Fruit fly (Drosophila melanogaster) whole organism, embryonic: ENCODE results near the gene Cyfip.

Source experiments
- BEAF-32 ChIP-seq: fragments of 200-800 bp; sonication (Bioruptor generic); optimal IDR thresholded peaks from 3 replicates; lab custom pipeline; 2017; ENCODE audit warnings: missing biosample characterization, missing genetic modification characterization, mild to moderate bottlenecking, moderate library complexity, missing genetic modification reagents
- Blimp-1 ChIP-seq: fragments of 200-800 bp; sonication (Bioruptor generic); optimal IDR thresholded peaks from 3 replicates; lab custom pipeline; 2018; ENCODE audit warnings: missing biosample characterization, missing genetic modification characterization, mild to moderate bottlenecking, moderate library complexity, missing genetic modification reagents
- CG10979 ChIP-seq: fragments of 200-800 bp; sonication (Bioruptor generic); optimal IDR thresholded peaks from 2 replicates; lab custom pipeline; 2018; ENCODE audit warnings: missing biosample characterization, mild to moderate bottlenecking, missing genetic modification characterization, moderate library complexity
- CG11504 ChIP-seq: fragments of 200-800 bp; sonication (Bioruptor generic); optimal IDR thresholded peaks from 3 replicates; lab custom pipeline; 2019; ENCODE audit warnings: missing biosample characterization, mild to moderate bottlenecking, missing genetic modification characterization, moderate library complexity
- CG12299 ChIP-seq: fragments of 200-800 bp; sonication (Bioruptor generic); optimal IDR thresholded peaks from 2 replicates; lab custom pipeline; 2018; ENCODE audit warnings: missing biosample characterization, mild to moderate bottlenecking, missing genetic modification characterization
- CG1233 ChIP-seq: fragments of 200-800 bp; sonication (Bioruptor generic); optimal IDR thresholded peaks from 4 replicates; lab custom pipeline; 2018; ENCODE audit warnings: missing biosample characterization, mild to moderate bottlenecking, missing genetic modification characterization
- CG12391 ChIP-seq: fragments of 200-800 bp; sonication (Bioruptor generic); optimal IDR thresholded peaks from 3 replicates; lab custom pipeline; 2018; ENCODE audit warnings: missing biosample characterization, mild to moderate bottlenecking, missing genetic modification characterization, moderate library complexity
- CG13894 ChIP-seq: fragments of 200-800 bp; sonication (Bioruptor generic); optimal IDR thresholded peaks from 3 replicates; lab custom pipeline; 2018; ENCODE audit warnings: missing biosample characterization, mild to moderate bottlenecking, missing genetic modification characterization, moderate library complexity
- CG1529 ChIP-seq: fragments of 200-800 bp; sonication (Bioruptor generic); optimal IDR thresholded peaks from 3 replicates; lab custom pipeline; 2018; ENCODE audit warnings: missing biosample characterization, missing genetic modification characterization
- CG1603 ChIP-seq: fragments of 200-800 bp; sonication (Bioruptor generic); optimal IDR thresholded peaks from 2 replicates; lab custom pipeline; 2019; ENCODE audit warnings: missing biosample characterization, mild to moderate bottlenecking, missing genetic modification characterization, moderate library complexity
- CG17328 ChIP-seq: fragments of 200-800 bp; sonication (Bioruptor generic); IDR thresholded peaks from 2 replicates; pipeline ENCODE4 v1.3.6; 2022; ENCODE audit warnings: missing biosample characterization, missing genetic modification characterization
- CG17361 ChIP-seq: fragments of 200-800 bp; sonication (Bioruptor generic); IDR thresholded peaks from 3 replicates; pipeline ENCODE4 v1.3.6; 2022; ENCODE audit warnings: missing biosample characterization, missing genetic modification characterization
- CG17829 ChIP-seq: fragments of 200-800 bp; optimal IDR thresholded peaks from 2 replicates; lab custom pipeline; 2019; ENCODE audit warnings: missing biosample characterization, mild to moderate bottlenecking, missing genetic modification characterization, moderate library complexity
- CG2120 ChIP-seq: fragments of 200-800 bp; sonication (Bioruptor generic); optimal IDR thresholded peaks from 3 replicates; lab custom pipeline; 2016; ENCODE audit warnings: missing biosample characterization, missing genetic modification characterization
- CG34224 ChIP-seq: fragments of 200-800 bp; sonication (Bioruptor generic); IDR thresholded peaks from 3 replicates; pipeline ENCODE4 v1.3.6; 2022; ENCODE audit warnings: missing biosample characterization, missing genetic modification characterization; ENCODE audit not compliant: partially characterized antibody
- CG4360 ChIP-seq: fragments of 200-800 bp; sonication (Bioruptor generic); IDR thresholded peaks from 2 replicates; pipeline ENCODE4 v1.3.6; 2022; ENCODE audit warnings: missing biosample characterization, missing genetic modification characterization
- CG7786 ChIP-seq: fragments of 200-800 bp; sonication (Bioruptor generic); optimal IDR thresholded peaks from 2 replicates; lab custom pipeline; 2016; ENCODE audit warnings: missing biosample characterization, missing genetic modification characterization
- CG9609 ChIP-seq: fragments of 200-800 bp; sonication (Bioruptor generic); optimal IDR thresholded peaks from 3 replicates; lab custom pipeline; 2016; ENCODE audit warnings: missing biosample characterization, missing genetic modification characterization
- Dip3 ChIP-seq: fragments of 200-800 bp; sonication (Bioruptor generic); optimal IDR thresholded peaks from 3 replicates; lab custom pipeline; 2016; ENCODE audit warnings: missing biosample characterization, missing genetic modification characterization
- E2f1 ChIP-seq: fragments of 200-800 bp; sonication (Bioruptor generic); IDR thresholded peaks from 2 replicates; pipeline ENCODE4 v1.3.6; 2022; ENCODE audit warnings: missing biosample characterization, missing genetic modification characterization
- ERR ChIP-seq: fragments of 200-800 bp; sonication (Bioruptor generic); optimal IDR thresholded peaks from 2 replicates; lab custom pipeline; 2016; ENCODE audit warnings: missing biosample characterization, missing genetic modification characterization
- H2.0 ChIP-seq: fragments of 200-800 bp; sonication (Bioruptor generic); IDR thresholded peaks from 2 replicates; pipeline ENCODE4 v1.3.6; 2022; ENCODE audit warnings: missing biosample characterization, missing genetic modification characterization
- HHEX ChIP-seq: fragments of 200-800 bp; sonication (Bioruptor generic); optimal IDR thresholded peaks from 3 replicates; lab custom pipeline; 2017; ENCODE audit warnings: missing biosample characterization, mild to moderate bottlenecking, missing genetic modification characterization, missing genetic modification reagents
- Lim3 ChIP-seq: fragments of 200-800 bp; sonication (Bioruptor generic); IDR thresholded peaks from 2 replicates; pipeline ENCODE4 v1.3.6; 2022; ENCODE audit warnings: missing biosample characterization, missing genetic modification characterization
- NC2β ChIP-seq: fragments of 200-800 bp; sonication (Bioruptor generic); optimal IDR thresholded peaks from 2 replicates; lab custom pipeline; 2016; ENCODE audit warnings: missing biosample characterization, missing genetic modification characterization
- Nf-YA ChIP-seq: fragments of 200-800 bp; sonication (Bioruptor generic); IDR thresholded peaks from 2 replicates; pipeline ENCODE4 v1.3.6; 2022; ENCODE audit warnings: missing biosample characterization, missing genetic modification characterization
- Oaz ChIP-seq: fragments of 200-800 bp; sonication (Bioruptor generic); IDR thresholded peaks from 2 replicates; pipeline ENCODE4 v1.3.6; 2022; ENCODE audit warnings: missing biosample characterization, missing genetic modification characterization
- Optix ChIP-seq: fragments of 200-800 bp; sonication (Bioruptor generic); IDR thresholded peaks from 3 replicates; pipeline ENCODE4 v1.3.6; 2022; ENCODE audit warnings: missing biosample characterization, missing genetic modification characterization
- Pdp1 ChIP-seq, 2 experiments: fragments of 200-800 bp; sonication (Bioruptor generic); optimal IDR thresholded peaks; 3 replicates each; lab custom pipeline; 2016; ENCODE audit warnings: missing biosample characterization in 2 of 2, missing genetic modification characterization in 2 of 2, mild to moderate bottlenecking in 1 of 2, moderate library complexity in 1 of 2
- Rfx ChIP-seq: fragments of 200-800 bp; sonication (Bioruptor generic); IDR thresholded peaks from 2 replicates; pipeline ENCODE4 v1.3.6; 2022; ENCODE audit warnings: missing biosample characterization, missing genetic modification characterization
- YL-1 ChIP-seq: fragments of 200-800 bp; sonication (Bioruptor generic); optimal IDR thresholded peaks from 3 replicates; lab custom pipeline; 2017; ENCODE audit warnings: missing biosample characterization, mild to moderate bottlenecking, missing genetic modification characterization
- aop ChIP-seq: fragments of 200-800 bp; sonication (Bioruptor generic); IDR thresholded peaks from 2 replicates; pipeline ENCODE4 v1.3.6; 2022; ENCODE audit warnings: missing biosample characterization, missing genetic modification characterization
- bsh ChIP-seq, 2 experiments: fragments of 200-800 bp; sonication (Bioruptor generic); optimal IDR thresholded peaks; 2 replicates each; lab custom pipeline; 2017 to 2018; ENCODE audit warnings: mild to moderate bottlenecking in 2 of 2, missing biosample characterization in 2 of 2, missing genetic modification characterization in 2 of 2, moderate library complexity in 1 of 2
- chm ChIP-seq: fragments of 200-800 bp; sonication (Bioruptor generic); IDR thresholded peaks from 2 replicates; pipeline ENCODE4 v1.3.6; 2022; ENCODE audit warnings: missing biosample characterization, missing genetic modification characterization
- ems ChIP-seq: fragments of 200-800 bp; sonication (Bioruptor generic); optimal IDR thresholded peaks from 3 replicates; lab custom pipeline; 2016; ENCODE audit warnings: missing biosample characterization, missing genetic modification characterization
- esg ChIP-seq: fragments of 200-800 bp; sonication (Bioruptor generic); conservative IDR thresholded peaks from 2 replicates; pipeline ENCODE4 v1.3.6; 2022; ENCODE audit warnings: missing biosample characterization, missing genetic modification characterization
- her ChIP-seq: fragments of 200-800 bp; sonication (Bioruptor generic); optimal IDR thresholded peaks from 2 replicates; lab custom pipeline; 2016; ENCODE audit warnings: missing biosample characterization, missing genetic modification characterization
- ind ChIP-seq: fragments of 200-800 bp; sonication (Bioruptor generic); optimal IDR thresholded peaks from 3 replicates; lab custom pipeline; 2016; ENCODE audit warnings: missing biosample characterization, missing genetic modification characterization
- ken ChIP-seq: fragments of 200-800 bp; sonication (Bioruptor generic); IDR thresholded peaks from 3 replicates; pipeline ENCODE4 v1.3.6; 2022; ENCODE audit warnings: missing biosample characterization, missing genetic modification characterization
- mam ChIP-seq: fragments of 200-800 bp; sonication (Bioruptor generic); optimal IDR thresholded peaks from 3 replicates; lab custom pipeline; 2016; ENCODE audit warnings: missing biosample characterization, missing genetic modification characterization
- nmo ChIP-seq: fragments of 200-800 bp; sonication (Bioruptor generic); optimal IDR thresholded peaks from 2 replicates; lab custom pipeline; 2018; ENCODE audit warnings: missing biosample characterization, mild to moderate bottlenecking, missing genetic modification characterization, moderate library complexity
- prd ChIP-seq, 3 experiments: fragments of >200 bp in 2 of 3; fragments of 200-800 bp in 1 of 3; sonication (Bioruptor generic) in 1 of 3; optimal IDR thresholded peaks in 2 of 3; IDR thresholded peaks in 1 of 3; 2 replicates in 2 of 3; 3 replicates in 1 of 3; pipeline versions ENCODE4 v1.3.6 to Lab custom; 2017 to 2022; ENCODE audit warnings: missing biosample characterization in 1 of 3, missing genetic modification characterization in 1 of 3
- pum ChIP-seq: fragments of 200-800 bp; sonication (Bioruptor generic); optimal IDR thresholded peaks from 2 replicates; lab custom pipeline; 2016; ENCODE audit warnings: missing biosample characterization, missing genetic modification characterization
- pzg ChIP-seq: fragments of 200-800 bp; sonication (Bioruptor generic); optimal IDR thresholded peaks from 3 replicates; lab custom pipeline; 2018; ENCODE audit warnings: missing biosample characterization, mild to moderate bottlenecking, missing genetic modification characterization, moderate library complexity
- row ChIP-seq: fragments of 200-800 bp; sonication (Bioruptor generic); IDR thresholded peaks from 3 replicates; pipeline ENCODE4 v1.3.6; 2022; ENCODE audit warnings: missing biosample characterization, missing genetic modification characterization
- sens-2 ChIP-seq: fragments of 200-800 bp; sonication (Bioruptor generic); IDR thresholded peaks from 2 replicates; pipeline ENCODE4 v1.3.6; 2022; ENCODE audit warnings: missing biosample characterization, missing genetic modification characterization
- slou ChIP-seq: fragments of 200-800 bp; sonication (Bioruptor generic); optimal IDR thresholded peaks from 3 replicates; lab custom pipeline; 2016; ENCODE audit warnings: missing biosample characterization, missing genetic modification characterization
- vvl ChIP-seq: fragments of 200-800 bp; sonication (Bioruptor generic); IDR thresholded peaks from 2 replicates; pipeline ENCODE4 v1.3.6; 2022; ENCODE audit warnings: missing biosample characterization, missing genetic modification characterization

Cyfip gene

dm6 chr3R:15319912-15320746 is 12.9 kb upstream of the Cyfip start, which contains the start of the genes CG6276 and CG44040 (continued):
- peak; percentile 34 to 48 for TF ChIP-seq Pdp1 (GFP tag; optimal IDR thresholded peaks at IDR 0.05; lab: Kevin White, UChicago)
- peak; percentile 38 for TF ChIP-seq ems (GFP tag; lab: Kevin White, UChicago)
- TF ChIP-seq prd (optimal IDR thresholded peaks at IDR 0.05; lab: Kevin White, UChicago) = no peak
- peak; percentile 32; the same call in 1 of the 3 replicates for TF ChIP-seq prd (GFP tag; IDR thresholded peaks at IDR 0.05; lab: Robert Waterston, UW)
- peak; percentile 73 for TF ChIP-seq row (GFP tag; lab: Robert Waterston, UW)
- TF ChIP-seq CG10979 (tag; lab: Kevin White, UChicago) = peak; percentile 23
- no peak for TF ChIP-seq chm (GFP tag; lab: Robert Waterston, UW)
- peak; percentile 24 for TF ChIP-seq CG17328 (GFP tag; lab: Robert Waterston, UW)
- TF ChIP-seq HHEX (GFP tag; lab: Kevin White, UChicago) = peak; percentile 49
- TF ChIP-seq esg (GFP tag; lab: Robert Waterston, UW) = peak; percentile 22; the same call in 1 of the 2 replicates
- no peak for TF ChIP-seq NC2β
- peak; percentile 56 for TF ChIP-seq CG12299 (tag; lab: Kevin White, UChicago)
- TF ChIP-seq YL-1 (GFP tag; lab: Kevin White, UChicago) = peak; percentile 6
- TF ChIP-seq Blimp-1 = peak; percentile 13
- no peak for TF ChIP-seq CG1529 (GFP tag; lab: Kevin White, UChicago)
- TF ChIP-seq Nf-YA (GFP tag; lab: Robert Waterston, UW) = no peak
- peak; percentile 9 for TF ChIP-seq Dip3 (GFP tag; lab: Kevin White, UChicago)
- TF ChIP-seq Optix (GFP tag; lab: Robert Waterston, UW) = 0 out of 3 replicates have a peak, but pooled peaks have one; percentile 27
- peak; percentile 49 for TF ChIP-seq CG12391
- peak; percentile 68 for TF ChIP-seq CG2120 (GFP tag; lab: Kevin White, UChicago)
- peak; percentile 65 for TF ChIP-seq Rfx (GFP tag; lab: Robert Waterston, UW)
- peak; percentile 67 for TF ChIP-seq CG17361 (GFP tag; lab: Robert Waterston, UW)
- TF ChIP-seq sens-2 (GFP tag; lab: Robert Waterston, UW) = no peak
- TF ChIP-seq aop = peak; percentile 23; the same call in 1 of the 2 replicates
- TF ChIP-seq ERR (GFP tag; lab: Kevin White, UChicago) = no peak
- peak; percentile 33 for TF ChIP-seq pum
- no peak for TF ChIP-seq Oaz
- TF ChIP-seq CG13894 (tag; lab: Kevin White, UChicago) = peak; percentile 20
- peak; percentile 8; the same call in 1 of the 2 replicates for TF ChIP-seq H2.0 (GFP tag; lab: Robert Waterston, UW)
- TF ChIP-seq mam (GFP tag; lab: Kevin White, UChicago) = peak; percentile 26
- TF ChIP-seq her = peak; percentile 4
- TF ChIP-seq CG34224 (GFP tag; lab: Robert Waterston, UW) = no peak
- peak; percentile 24 for TF ChIP-seq BEAF-32 (GFP tag; lab: Kevin White, UChicago)
- no peak for TF ChIP-seq CG4360
- TF ChIP-seq CG9609 (GFP tag; lab: Kevin White, UChicago) = peak; percentile 32
- TF ChIP-seq Lim3 (GFP tag; lab: Robert Waterston, UW) = no peak
- peak; percentile 28 for TF ChIP-seq pzg (GFP tag; lab: Kevin White, UChicago)
- TF ChIP-seq CG1233 (GFP tag; lab: Kevin White, UChicago) = peak; percentile 41
- no peak for TF ChIP-seq slou (GFP tag; lab: Kevin White, UChicago)
- TF ChIP-seq ken = no peak
- TF ChIP-seq nmo (GFP tag; lab: Kevin White, UChicago) = peak; percentile 34
- peak; percentile 29 for TF ChIP-seq ind (GFP tag; lab: Kevin White, UChicago)
- peak; percentile 18 for TF ChIP-seq CG17829 (tag; lab: Kevin White, UChicago)
- peak; percentile 64 for TF ChIP-seq CG11504
- peak; percentile 54 for TF ChIP-seq vvl
- TF ChIP-seq bsh (GFP tag; optimal IDR thresholded peaks at IDR 0.05; lab: Kevin White, UChicago) = peak in 1 of 2 experiments; percentile 58
- 0 out of 2 replicates have a peak, but pooled peaks have one; percentile 32 for TF ChIP-seq E2f1
- peak; percentile 55 for TF ChIP-seq CG1603
- peak; percentile 34 for TF ChIP-seq CG7786 (GFP tag; lab: Kevin White, UChicago)
